Worm (Caenorhabditis elegans) whole organism, young adult: ENCODE data around the gene D2024.5.

Experiments used
- F22D6.2 ChIP-seq: sonication (generic microtip); optimal IDR thresholded peaks from 2 replicates; lab custom pipeline; 2016; ENCODE audit warnings: mild to moderate bottlenecking, missing genetic modification characterization, missing compliant biosample characterization
- F23B12.7 ChIP-seq: sonication (generic microtip); optimal IDR thresholded peaks from 2 replicates; lab custom pipeline; 2017; ENCODE audit warnings: missing genetic modification characterization, mild to moderate bottlenecking, missing compliant biosample characterization, antibody characterized with exemption, moderate library complexity; ENCODE audit not compliant: insufficient read depth
- F33H1.4 ChIP-seq: fragments of 200-800 bp; sonication (Bioruptor generic); IDR thresholded peaks from 2 replicates; pipeline ENCODE4 v1.3.6; 2022; ENCODE audit warnings: missing genetic modification reagents, missing genetic modification characterization, missing compliant biosample characterization
- F39B2.1 ChIP-seq: fragments of 200-800 bp; sonication (Bioruptor generic); IDR thresholded peaks from 2 replicates; pipeline ENCODE4 v1.3.6; 2022; ENCODE audit warnings: missing genetic modification reagents, missing genetic modification characterization, missing compliant biosample characterization
- F55B11.4 ChIP-seq: sonication (generic microtip); optimal IDR thresholded peaks from 2 replicates; lab custom pipeline; 2016; ENCODE audit warnings: missing compliant biosample characterization, missing genetic modification characterization, borderline replicate concordance; ENCODE audit not compliant: insufficient read depth
- K12H6.12 ChIP-seq: fragments of 200-800 bp; sonication (Bioruptor generic); optimal IDR thresholded peaks from 2 replicates; lab custom pipeline; 2018; ENCODE audit warnings: mild to moderate bottlenecking, missing genetic modification characterization, missing compliant biosample characterization
- T07F8.4 ChIP-seq: sonication (generic microtip); optimal IDR thresholded peaks from 2 replicates; lab custom pipeline; 2016; ENCODE audit warnings: mild to moderate bottlenecking, missing genetic modification characterization, moderate library complexity, missing compliant biosample characterization
- ZK185.1 ChIP-seq: sonication (generic microtip); optimal IDR thresholded peaks from 2 replicates; lab custom pipeline; 2016; ENCODE audit warnings: mild to moderate bottlenecking, missing genetic modification characterization, missing compliant biosample characterization; ENCODE audit not compliant: poor library complexity, severe bottlenecking
- ama-1 ChIP-seq, 3 experiments: fragments of 150-350 bp in 1 of 3; sonication (generic microtip) in 2 of 3; optimal IDR thresholded peaks; 2 replicates each; lab custom pipeline; 2014 to 2018; ENCODE audit warnings: missing biosample characterization in 2 of 3, missing genetic modification characterization in 2 of 3, missing genetic modification reagents in 2 of 3
- atf-7 ChIP-seq: sonication (generic microtip); optimal IDR thresholded peaks from 2 replicates; lab custom pipeline; 2017; ENCODE audit warnings: mild to moderate bottlenecking, missing genetic modification characterization, missing compliant biosample characterization
- attf-3 ChIP-seq: fragments of 200-800 bp; sonication (Bioruptor generic); conservative IDR thresholded peaks from 2 replicates; pipeline ENCODE4 v1.3.6; 2022; ENCODE audit warnings: missing genetic modification reagents, missing genetic modification characterization, missing compliant biosample characterization
- attf-5 ChIP-seq: fragments of 200-800 bp; sonication (Bioruptor generic); optimal IDR thresholded peaks from 2 replicates; lab custom pipeline; 2018; ENCODE audit warnings: mild to moderate bottlenecking, missing genetic modification characterization, missing compliant biosample characterization
- bed-1 ChIP-seq: fragments of 200-800 bp; sonication (Bioruptor generic); IDR thresholded peaks from 2 replicates; pipeline ENCODE4 v1.3.6; 2022; ENCODE audit warnings: missing genetic modification reagents, missing genetic modification characterization, missing compliant biosample characterization
- bed-2 ChIP-seq: fragments of 200-800 bp; sonication (Bioruptor generic); IDR thresholded peaks from 2 replicates; pipeline ENCODE4 v1.3.6; 2022; ENCODE audit warnings: missing genetic modification reagents, missing genetic modification characterization, missing compliant biosample characterization
- cebp-1 ChIP-seq, 2 experiments: fragments of 200-800 bp in 1 of 2; sonication (Bioruptor generic) in 1 of 2; sonication (generic microtip) in 1 of 2; IDR thresholded peaks in 1 of 2; optimal IDR thresholded peaks in 1 of 2; 2 replicates each; pipeline versions ENCODE4 v1.3.6 to Lab custom; 2017 to 2022; ENCODE audit warnings: missing compliant biosample characterization in 2 of 2, missing genetic modification characterization in 2 of 2, mild to moderate bottlenecking in 1 of 2, missing genetic modification reagents in 1 of 2, moderate library complexity in 1 of 2
- ceh-27 ChIP-seq: fragments of 200-800 bp; sonication (Bioruptor generic); optimal IDR thresholded peaks from 2 replicates; lab custom pipeline; 2018; ENCODE audit warnings: mild to moderate bottlenecking, missing genetic modification characterization, moderate library complexity, missing compliant biosample characterization
- chd-7 ChIP-seq: sonication (generic microtip); optimal IDR thresholded peaks from 2 replicates; lab custom pipeline; 2016; ENCODE audit warnings: mild to moderate bottlenecking, missing genetic modification characterization, moderate library complexity, missing compliant biosample characterization
- die-1 ChIP-seq: sonication (generic microtip); optimal IDR thresholded peaks from 2 replicates; lab custom pipeline; 2016; ENCODE audit warnings: missing genotype, mild to moderate bottlenecking, missing genetic modification characterization, missing compliant biosample characterization
- dox-1 ChIP-seq: fragments of 200-800 bp; sonication (Bioruptor generic); IDR thresholded peaks from 2 replicates; pipeline ENCODE4 v1.3.6; 2022; ENCODE audit warnings: missing genetic modification reagents, missing genetic modification characterization, missing compliant biosample characterization
- dpl-1 ChIP-seq: fragments of 150-350 bp; optimal IDR thresholded peaks from 2 replicates; lab custom pipeline; 2014; ENCODE audit warnings: missing biosample characterization, missing genetic modification reagents, missing genetic modification characterization
- ekl-4 ChIP-seq: fragments of 200-800 bp; sonication (Bioruptor generic); IDR thresholded peaks from 2 replicates; pipeline ENCODE4 v1.3.6; 2022; ENCODE audit warnings: missing genetic modification reagents, missing genetic modification characterization, missing compliant biosample characterization
- hlh-12 ChIP-seq: sonication (generic microtip); optimal IDR thresholded peaks from 2 replicates; lab custom pipeline; 2016; ENCODE audit warnings: missing genetic modification characterization, missing compliant biosample characterization
- lin-35 ChIP-seq, 3 experiments: fragments of 150-350 bp in 2 of 3; sonication (generic microtip) in 1 of 3; optimal IDR thresholded peaks; 2 replicates each; lab custom pipeline; 2014 to 2018; ENCODE audit warnings: missing biosample characterization in 3 of 3, missing genetic modification characterization in 3 of 3, missing genetic modification reagents in 3 of 3
- lin-40 ChIP-seq: sonication (generic microtip); optimal IDR thresholded peaks from 2 replicates; lab custom pipeline; 2016; ENCODE audit warnings: missing genetic modification characterization, mild to moderate bottlenecking, missing compliant biosample characterization, missing genotype, missing genetic modification reagents
- lin-54 ChIP-seq: fragments of 200-800 bp; sonication (Bioruptor generic); optimal IDR thresholded peaks from 2 replicates; lab custom pipeline; 2018; ENCODE audit warnings: mild to moderate bottlenecking, missing genetic modification characterization, missing compliant biosample characterization
- madf-10 ChIP-seq: sonication (generic microtip); optimal IDR thresholded peaks from 2 replicates; lab custom pipeline; 2016; ENCODE audit warnings: mild to moderate bottlenecking, missing genetic modification characterization, missing compliant biosample characterization
- madf-6 ChIP-seq: fragments of 200-800 bp; sonication (Bioruptor generic); IDR thresholded peaks from 2 replicates; pipeline ENCODE4 v1.3.6; 2022; ENCODE audit warnings: missing genetic modification reagents, missing genetic modification characterization, missing compliant biosample characterization
- mcd-1 ChIP-seq: fragments of 200-800 bp; sonication (Bioruptor generic); IDR thresholded peaks from 2 replicates; pipeline ENCODE4 v1.3.6; 2022; ENCODE audit warnings: missing genetic modification reagents, missing genetic modification characterization, missing compliant biosample characterization
- mel-28 ChIP-seq: sonication (generic microtip); optimal IDR thresholded peaks from 2 replicates; lab custom pipeline; 2016; ENCODE audit warnings: borderline replicate concordance, mild to moderate bottlenecking, missing genetic modification characterization, missing compliant biosample characterization
- mes-4 ChIP-seq: sonication (generic microtip); optimal IDR thresholded peaks from 2 replicates; lab custom pipeline; 2016; ENCODE audit warnings: missing genotype, missing genetic modification characterization, missing compliant biosample characterization
- nhr-80 ChIP-seq: sonication (generic microtip); optimal IDR thresholded peaks from 2 replicates; lab custom pipeline; 2016; ENCODE audit warnings: missing genetic modification characterization, missing compliant biosample characterization
- sdz-38 ChIP-seq: sonication (generic microtip); optimal IDR thresholded peaks from 2 replicates; lab custom pipeline; 2016; ENCODE audit warnings: missing genotype, missing genetic modification characterization, missing compliant biosample characterization
- snpc-1.3 ChIP-seq: sonication (generic microtip); optimal IDR thresholded peaks from 2 replicates; lab custom pipeline; 2017; ENCODE audit warnings: missing genetic modification characterization, mild to moderate bottlenecking, missing compliant biosample characterization, antibody characterized with exemption, moderate library complexity, missing genotype, missing genetic modification reagents; ENCODE audit not compliant: insufficient read depth
- snpc-3.4 ChIP-seq: sonication (generic microtip); optimal IDR thresholded peaks from 2 replicates; lab custom pipeline; 2017; ENCODE audit warnings: missing genetic modification characterization, mild to moderate bottlenecking, missing compliant biosample characterization, antibody characterized with exemption, moderate library complexity, missing genotype, missing genetic modification reagents
- snpc-4 ChIP-seq, 5 experiments: fragments of 150-350 bp in 1 of 5; sonication (generic microtip) in 4 of 5; optimal IDR thresholded peaks; 2 replicates each; lab custom pipeline; 2014 to 2018; ENCODE audit warnings: missing genetic modification characterization in 5 of 5, missing biosample characterization in 3 of 5, antibody characterized with exemption in 2 of 5, mild to moderate bottlenecking in 2 of 5, missing compliant biosample characterization in 2 of 5, missing genotype in 2 of 5, moderate library complexity in 2 of 5, missing genetic modification reagents in 1 of 5
- somi-1 ChIP-seq: fragments of 200-800 bp; sonication (Bioruptor generic); optimal IDR thresholded peaks from 2 replicates; lab custom pipeline; 2018; ENCODE audit warnings: mild to moderate bottlenecking, missing genetic modification characterization, missing compliant biosample characterization
- tbp1 ChIP-seq: fragments of 200-800 bp; sonication (Bioruptor generic); optimal IDR thresholded peaks from 2 replicates; lab custom pipeline; 2018; ENCODE audit warnings: mild to moderate bottlenecking, missing genetic modification characterization, missing compliant biosample characterization
- tbx-9 ChIP-seq: sonication (generic microtip); optimal IDR thresholded peaks from 2 replicates; lab custom pipeline; 2016; ENCODE audit warnings: borderline replicate concordance, missing genetic modification characterization, inconsistent platforms, missing compliant biosample characterization
- unc-130 ChIP-seq: sonication (generic microtip); optimal IDR thresholded peaks from 2 replicates; lab custom pipeline; 2016; ENCODE audit warnings: missing genetic modification reagents, missing genetic modification characterization, missing compliant biosample characterization
- unc-62 ChIP-seq: fragments of 150-350 bp; optimal IDR thresholded peaks from 2 replicates; lab custom pipeline; 2014; ENCODE audit warnings: missing biosample characterization, missing genetic modification reagents, missing genetic modification characterization
- ztf-18 ChIP-seq: sonication (generic microtip); optimal IDR thresholded peaks from 2 replicates; lab custom pipeline; 2016; ENCODE audit warnings: missing genotype, mild to moderate bottlenecking, missing genetic modification characterization, missing compliant biosample characterization
- ztf-25 ChIP-seq: fragments of 200-800 bp; sonication (Bioruptor generic); IDR thresholded peaks from 2 replicates; pipeline ENCODE4 v1.3.6; 2022; ENCODE audit warnings: missing genetic modification reagents, missing genetic modification characterization, missing compliant biosample characterization

Gene D2024.5

ce11 chrIV:7230198-7230597 is 2.1 kb upstream of the D2024.5 start, which contains the start of gene cap-1 (continued):
- TF ChIP-seq F33H1.4 (GFP tag; lab: Robert Waterston, UW) = no peak
- peak; percentile 36 for TF ChIP-seq lin-54 (GFP tag; lab: Kevin White, UChicago)
- peak; percentile 0 for TF ChIP-seq K12H6.12 (tag; lab: Kevin White, UChicago)
- TF ChIP-seq unc-130 = peak; percentile 19
- no peak for TF ChIP-seq madf-6 (GFP tag; lab: Robert Waterston, UW)
- peak; percentile 32 for TF ChIP-seq ztf-18 (tag; lab: Kevin White, UChicago)
- no peak for TF ChIP-seq lin-35 (GFP tag; optimal IDR thresholded peaks at IDR 0.05; lab: Kevin White, UChicago)
- peak; percentile 43 for TF ChIP-seq snpc-4 (GFP tag; optimal IDR thresholded peaks at IDR 0.05; lab: Kevin White, UChicago)
- peak; percentile 22 to 72 (median 58) for TF ChIP-seq snpc-4 (tag; optimal IDR thresholded peaks at IDR 0.05; lab: Kevin White, UChicago)
- no peak for TF ChIP-seq hlh-12 (tag; lab: Kevin White, UChicago)
- TF ChIP-seq bed-1 = no peak
- peak; percentile 88 for TF ChIP-seq mcd-1 (GFP tag; lab: Robert Waterston, UW)
- TF ChIP-seq snpc-3.4 (tag; lab: Kevin White, UChicago) = peak; percentile 52
- TF ChIP-seq tbx-9 (tag; lab: Kevin White, UChicago) = no peak
- no peak for TF ChIP-seq bed-2
- no peak for TF ChIP-seq unc-62 (GFP tag; lab: Kevin White, UChicago)
- TF ChIP-seq snpc-1.3 (tag; lab: Kevin White, UChicago) = peak; percentile 41
- TF ChIP-seq ZK185.1 (tag; lab: Kevin White, UChicago) = peak; percentile 14
- TF ChIP-seq nhr-80 (tag; lab: Kevin White, UChicago) = peak; percentile 56
- no peak for TF ChIP-seq ztf-25 (GFP tag; lab: Robert Waterston, UW)
- no peak for TF ChIP-seq ekl-4
- TF ChIP-seq dpl-1 = peak; percentile 13
- peak; percentile 29 for TF ChIP-seq tbp1
- no peak for TF ChIP-seq atf-7 (tag; lab: Kevin White, UChicago)
- peak; percentile 3 for TF ChIP-seq lin-40 (tag; lab: Kevin White, UChicago)
- peak; percentile 38; the same call in 1 of the 2 replicates for TF ChIP-seq attf-3 (GFP tag; lab: Robert Waterston, UW)
- peak; percentile 41 for TF ChIP-seq ceh-27 (GFP tag; lab: Kevin White, UChicago)
- no peak for TF ChIP-seq ama-1 (optimal IDR thresholded peaks at IDR 0.05; lab: Kevin White, UChicago)
- TF ChIP-seq ama-1 (GFP tag; optimal IDR thresholded peaks at IDR 0.05; lab: Kevin White, UChicago) = no peak
- no peak for TF ChIP-seq F22D6.2 (tag; lab: Kevin White, UChicago)
- TF ChIP-seq attf-5 (GFP tag; lab: Kevin White, UChicago) = peak; percentile 83
- no peak for TF ChIP-seq mes-4
- no peak for TF ChIP-seq somi-1 (GFP tag; lab: Kevin White, UChicago)
- TF ChIP-seq sdz-38 (tag; lab: Kevin White, UChicago) = no peak
- TF ChIP-seq T07F8.4 (tag; lab: Kevin White, UChicago) = no peak
- TF ChIP-seq F39B2.1 = no peak
- TF ChIP-seq chd-7 (tag; lab: Kevin White, UChicago) = no peak
- TF ChIP-seq F23B12.7 = peak; percentile 92
- TF ChIP-seq die-1 = no peak
- no peak for TF ChIP-seq F55B11.4 (tag; lab: Kevin White, UChicago)
- peak; percentile 67 for TF ChIP-seq dox-1 (GFP tag; lab: Robert Waterston, UW)
- no peak for TF ChIP-seq cebp-1 (GFP tag; IDR thresholded peaks at IDR 0.05; lab: Robert Waterston, UW)
- TF ChIP-seq cebp-1 (tag; optimal IDR thresholded peaks at IDR 0.05; lab: Kevin White, UChicago) = peak; percentile 22
- no peak for TF ChIP-seq mel-28 (tag; lab: Kevin White, UChicago)
- TF ChIP-seq madf-10 (tag; lab: Kevin White, UChicago) = peak; percentile 8
